Worm (Caenorhabditis elegans): Measurements from ENCODE around the gene mps-1.
A peak's percentile ranks its signal among the peaks of the same experiment; 100 is the strongest.

The mps-1 gene

ce11 chrII:6290047-6290582, 4.0 kb downstream of the mps-1 start, which contains the start of gene upb-1 (continued):
- no peak for TF ChIP-seq ets-5 (GFP tag; IDR thresholded peaks at IDR 0.05)
- no peak for TF ChIP-seq F16B12.6 (tag; optimal IDR thresholded peaks at IDR 0.05)
- TF ChIP-seq snpc-4 (tag; optimal IDR thresholded peaks at IDR 0.05), result no peak
- no peak for TF ChIP-seq jun-1 (tag; optimal IDR thresholded peaks at IDR 0.05)
- TF ChIP-seq elt-2 (tag; optimal IDR thresholded peaks at IDR 0.05), result peak; percentile 32
- TF ChIP-seq nhr-76 (tag; optimal IDR thresholded peaks at IDR 0.05), result no peak
- no peak for TF ChIP-seq fkh-10 (GFP tag; optimal IDR thresholded peaks at IDR 0.05)
- no peak for TF ChIP-seq lin-13 (GFP tag; optimal IDR thresholded peaks at IDR 0.05)
- TF ChIP-seq Y116A8C.19 (tag; optimal IDR thresholded peaks at IDR 0.05; ENCODE audit: borderline replicate concordance), result no peak
- no peak for TF ChIP-seq fos-1 (tag; optimal IDR thresholded peaks at IDR 0.05)
- TF ChIP-seq aha-1 (tag; optimal IDR thresholded peaks at IDR 0.05), result no peak
- TF ChIP-seq dsc-1 (tag; optimal IDR thresholded peaks at IDR 0.05), result no peak
- no peak for TF ChIP-seq alr-1 (tag; optimal IDR thresholded peaks at IDR 0.05; ENCODE audit: borderline replicate concordance)
- TF ChIP-seq ceh-90 (tag; optimal IDR thresholded peaks at IDR 0.05), result no peak
- no peak for TF ChIP-seq unc-62 (GFP tag; optimal IDR thresholded peaks at IDR 0.05)
- TF ChIP-seq lin-35 (GFP tag; optimal IDR thresholded peaks at IDR 0.05), result no peak
- no peak for TF ChIP-seq grh-1 (GFP tag; IDR thresholded peaks at IDR 0.05)
- no peak for TF ChIP-seq C16A3.4 (tag; optimal IDR thresholded peaks at IDR 0.05)
- no peak for TF ChIP-seq mab-9 (GFP tag; IDR thresholded peaks at IDR 0.05)
- no peak for TF ChIP-seq ztf-11 (tag; optimal IDR thresholded peaks at IDR 0.05)
- TF ChIP-seq lsy-2 (tag; optimal IDR thresholded peaks at IDR 0.05), result peak; percentile 42 to 67
- no peak for TF ChIP-seq fkh-8 (tag; optimal IDR thresholded peaks at IDR 0.05)
- TF ChIP-seq mep-1 (tag; optimal IDR thresholded peaks at IDR 0.05), result peak; percentile 21
- no peak for TF ChIP-seq tlp-1 (tag; optimal IDR thresholded peaks at IDR 0.05)
- TF ChIP-seq nhr-19 (GFP tag; conservative IDR thresholded peaks at IDR 0.05), result peak; percentile 64
- no peak for TF ChIP-seq ces-1 (GFP tag; optimal IDR thresholded peaks at IDR 0.05)
- TF ChIP-seq lir-3 (tag; optimal IDR thresholded peaks at IDR 0.05; ENCODE audit: poor library complexity), result no peak
- no peak for TF ChIP-seq dpl-1 (GFP tag; optimal IDR thresholded peaks at IDR 0.05)
- no peak for TF ChIP-seq sup-37 (GFP tag; optimal IDR thresholded peaks at IDR 0.05)
- no peak for TF ChIP-seq sptf-1 (tag; optimal IDR thresholded peaks at IDR 0.05)
- no peak for TF ChIP-seq nhr-12 (tag; optimal IDR thresholded peaks at IDR 0.05)
- no peak for TF ChIP-seq ztf-4 (tag; optimal IDR thresholded peaks at IDR 0.05)
- no peak for TF ChIP-seq sox-4 (tag; optimal IDR thresholded peaks at IDR 0.05)
- no peak for TF ChIP-seq nhr-84 (tag; optimal IDR thresholded peaks at IDR 0.05)
- no peak for TF ChIP-seq egl-13 (tag; optimal IDR thresholded peaks at IDR 0.05)
- TF ChIP-seq isw-1 (GFP tag; IDR thresholded peaks at IDR 0.05), result no peak
- no peak for TF ChIP-seq nhr-85 (tag)
- TF ChIP-seq ceh-88 (GFP tag; IDR thresholded peaks at IDR 0.05), result no peak
- TF ChIP-seq egl-27 (tag; optimal IDR thresholded peaks at IDR 0.05), result no peak
- TF ChIP-seq fkh-4 (tag; optimal IDR thresholded peaks at IDR 0.05; ENCODE audit: borderline replicate concordance), result no peak
- TF ChIP-seq ceh-63 (GFP tag; optimal IDR thresholded peaks at IDR 0.05), result no peak
- peak; percentile 55 for TF ChIP-seq snu-23 (GFP tag; optimal IDR thresholded peaks at IDR 0.05)
- peak; percentile 3 for TF ChIP-seq nhr-47 (tag; optimal IDR thresholded peaks at IDR 0.05)
- TF ChIP-seq pqm-1 (tag; optimal IDR thresholded peaks at IDR 0.05), result no peak

ce11 chrII:6288104-6288503, 6.1 kb downstream of the mps-1 start:
- TF ChIP-seq mab-9 (GFP tag; IDR thresholded peaks at IDR 0.05) (no peak), irx-1 (tag; optimal IDR thresholded peaks at IDR 0.05) (no peak), mep-1 (tag; optimal IDR thresholded peaks at IDR 0.05) (no peak), tlp-1 (tag; optimal IDR thresholded peaks at IDR 0.05) (no peak), aly-2 (tag; optimal IDR thresholded peaks at IDR 0.05) (no peak), ceh-88 (GFP tag; IDR thresholded peaks at IDR 0.05) (no peak), zip-4 (GFP tag; optimal IDR thresholded peaks at IDR 0.05) (no peak), nhr-28 (tag; optimal IDR thresholded peaks at IDR 0.05) (no peak), alr-1 (tag; optimal IDR thresholded peaks at IDR 0.05; ENCODE audit: borderline replicate concordance) (no peak), nhr-85 (tag) (no peak), fkh-8 (tag; optimal IDR thresholded peaks at IDR 0.05) (peak; percentile 13), ceh-8 (GFP tag; optimal IDR thresholded peaks at IDR 0.05) (peak; percentile 87), ceh-90 (tag; optimal IDR thresholded peaks at IDR 0.05) (no peak), nhr-19 (GFP tag; conservative IDR thresholded peaks at IDR 0.05) (peak; percentile 3; the same call in 1 of the 2 replicates), nhr-47 (tag; optimal IDR thresholded peaks at IDR 0.05) (no peak), sup-37 (GFP tag; optimal IDR thresholded peaks at IDR 0.05) (no peak), nhr-71 (tag; optimal IDR thresholded peaks at IDR 0.05) (peak; percentile 55), ztf-11 (tag; optimal IDR thresholded peaks at IDR 0.05) (no peak), fos-1 (tag; optimal IDR thresholded peaks at IDR 0.05) (no peak), hlh-4 (tag; optimal IDR thresholded peaks at IDR 0.05) (no peak), skn-1 (tag; optimal IDR thresholded peaks at IDR 0.05) (no peak), blmp-1 (tag; optimal IDR thresholded peaks at IDR 0.05) (no peak)
